Fruit fly (Drosophila melanogaster): ENCODE measurements around the gene CG12880.

Gene CG12880

DNA sequence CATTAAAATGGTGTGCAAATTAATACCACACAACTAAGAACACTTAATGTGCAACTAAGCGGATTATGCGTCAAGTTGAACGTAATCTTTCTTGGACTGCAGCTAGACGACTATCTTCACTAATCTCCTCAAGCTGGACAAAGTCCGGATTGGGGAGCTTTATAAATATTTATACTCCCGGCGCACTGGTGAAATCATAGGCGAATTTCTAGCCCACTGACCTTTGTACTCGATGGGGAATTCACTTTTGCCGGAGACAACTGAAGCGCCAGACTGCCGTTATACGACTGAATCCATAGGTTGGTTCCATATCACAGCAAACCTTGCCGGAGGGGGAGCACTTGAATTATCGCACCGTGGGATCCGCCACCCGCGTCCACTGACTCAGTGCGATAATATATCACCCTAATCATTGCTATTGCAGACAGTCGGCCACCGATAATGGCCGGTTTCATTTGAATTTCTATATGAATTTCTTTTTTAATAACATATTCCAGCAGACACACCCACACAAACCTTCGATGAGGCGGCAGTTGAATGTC, 20.3 kb downstream of the CG12880 start:
- peak; percentile 45 for TF ChIP-seq CG16779 (tag; optimal IDR thresholded peaks at IDR 0.05)
- peak; percentile 46 to 59 for TF ChIP-seq ss (GFP tag; optimal IDR thresholded peaks at IDR 0.05)
- TF ChIP-seq CG6808 (GFP tag; optimal IDR thresholded peaks at IDR 0.05), result peak; percentile 19
- TF ChIP-seq svp (GFP tag), result peak; percentile 89
- TF ChIP-seq vri (GFP tag; optimal IDR thresholded peaks at IDR 0.05), result peak; percentile 89
- TF ChIP-seq CG6276 (GFP tag; optimal IDR thresholded peaks at IDR 0.05), result peak; percentile 76
- TF ChIP-seq Hr38 (GFP tag; optimal IDR thresholded peaks at IDR 0.05), result no peak
- TF ChIP-seq CG8632 (GFP tag; optimal IDR thresholded peaks at IDR 0.05), result no peak
- peak; percentile 38 for TF ChIP-seq CG9139 (GFP tag; optimal IDR thresholded peaks at IDR 0.05)
- no peak for TF ChIP-seq CG7368 (GFP tag; optimal IDR thresholded peaks at IDR 0.05)
- peak; percentile 21; the same call in 1 of the 3 replicates for TF ChIP-seq CG8119 (GFP tag; IDR thresholded peaks at IDR 0.05)
- TF ChIP-seq Sox14 (GFP tag; optimal IDR thresholded peaks at IDR 0.05), result no peak
- peak; percentile 10 for TF ChIP-seq CG6854 (GFP tag; optimal IDR thresholded peaks at IDR 0.05)
- peak; percentile 17 for TF ChIP-seq Eip78C (GFP tag)
- TF ChIP-seq CG31627 (GFP tag; optimal IDR thresholded peaks at IDR 0.05), result no peak

DNA sequence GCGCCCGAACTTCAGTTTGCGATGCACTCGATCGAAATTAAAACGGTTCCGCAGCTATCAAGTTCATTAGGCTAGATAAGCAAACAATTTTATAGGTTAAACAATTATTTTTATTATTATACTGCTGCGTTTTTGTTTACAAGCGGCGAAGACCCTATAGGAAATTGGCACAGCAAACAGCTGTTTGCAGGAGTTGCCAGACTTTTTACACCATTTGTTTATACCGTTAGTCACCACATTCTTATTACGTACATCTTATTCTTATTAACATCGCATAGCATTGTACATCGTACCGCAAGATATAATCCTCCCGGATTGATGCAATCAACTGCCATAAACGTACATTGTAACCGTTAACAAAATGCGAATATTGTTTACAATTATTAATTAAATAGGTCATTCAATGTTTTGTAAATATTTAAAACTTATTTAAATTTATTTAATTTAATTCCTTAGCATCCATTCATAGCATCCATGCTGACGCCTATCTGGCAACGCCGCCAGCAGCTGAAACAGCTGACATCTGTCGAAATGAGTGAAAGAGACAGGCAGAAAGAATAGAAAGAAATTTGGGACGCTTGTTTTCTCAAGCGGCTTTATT, 20.9 kb downstream of the CG12880 start, which contains the start of the genes CROT and CG12877:
TSS of gene CROT (minus strand) at position 171 of the 601 bp plus-strand sequence.
TSS of gene CG12877 (plus strand) at position 520 of the 601 bp plus-strand sequence.
- TF ChIP-seq salr (GFP tag; optimal IDR thresholded peaks at IDR 0.05) (peak; percentile 70 to 78), fkh (GFP tag; optimal IDR thresholded peaks at IDR 0.05) (peak; percentile 96), ss (GFP tag; optimal IDR thresholded peaks at IDR 0.05) (peak in 1 of 2 experiments; percentile 46), CG34406 (GFP tag; optimal IDR thresholded peaks at IDR 0.05) (peak; percentile 82), CG15336 (GFP tag; IDR thresholded peaks at IDR 0.05) (peak; percentile 66), OdsH (GFP tag; optimal IDR thresholded peaks at IDR 0.05) (no peak), achi (GFP tag; optimal IDR thresholded peaks at IDR 0.05) (peak; percentile 81), lz (GFP tag; optimal IDR thresholded peaks at IDR 0.05) (peak; percentile 77), Sox14 (GFP tag; optimal IDR thresholded peaks at IDR 0.05) (peak; percentile 75), CG6163 (GFP tag; IDR thresholded peaks at IDR 0.05) (peak; percentile 72), spab (GFP tag; optimal IDR thresholded peaks at IDR 0.05) (peak; percentile 44), cyc (GFP tag; optimal IDR thresholded peaks at IDR 0.05) (peak; percentile 71), CG8319 (GFP tag; optimal IDR thresholded peaks at IDR 0.05) (peak; percentile 62), CG6276 (GFP tag; optimal IDR thresholded peaks at IDR 0.05) (no peak), CG11762 (GFP tag; optimal IDR thresholded peaks at IDR 0.05; ENCODE audit: insufficient read depth) (peak; percentile 51), Ets96B (tag; optimal IDR thresholded peaks at IDR 0.05) (peak; percentile 70), Ets21C (GFP tag; optimal IDR thresholded peaks at IDR 0.05) (no peak), vri (GFP tag; optimal IDR thresholded peaks at IDR 0.05) (peak; percentile 5), CG3919 (GFP tag; optimal IDR thresholded peaks at IDR 0.05) (peak; percentile 72), Hr38 (GFP tag; optimal IDR thresholded peaks at IDR 0.05) (no peak), pdm3 (GFP tag; optimal IDR thresholded peaks at IDR 0.05) (peak; percentile 84), CG16779 (tag; optimal IDR thresholded peaks at IDR 0.05) (no peak), Sox15 (GFP tag; optimal IDR thresholded peaks at IDR 0.05) (peak; percentile 82), acj6 (GFP tag; optimal IDR thresholded peaks at IDR 0.05) (peak; percentile 85), Sox102F (GFP tag; optimal IDR thresholded peaks at IDR 0.05) (peak; percentile 75), CG10631 (GFP tag; optimal IDR thresholded peaks at IDR 0.05) (peak; percentile 93), Hr39 (GFP tag; optimal IDR thresholded peaks at IDR 0.05) (peak; percentile 70), CG4318 (GFP tag; optimal IDR thresholded peaks at IDR 0.05) (no peak), CG32006 (GFP tag; optimal IDR thresholded peaks at IDR 0.05) (peak; percentile 85), CG3032 (tag; optimal IDR thresholded peaks at IDR 0.05) (peak; percentile 82), topi (GFP tag; optimal IDR thresholded peaks at IDR 0.05) (peak; percentile 54), Met (GFP tag; optimal IDR thresholded peaks at IDR 0.05) (peak; percentile 77), CG8119 (GFP tag; IDR thresholded peaks at IDR 0.05) (peak; percentile 57), CG1621 (tag; optimal IDR thresholded peaks at IDR 0.05) (peak; percentile 64), CG31627 (GFP tag; optimal IDR thresholded peaks at IDR 0.05) (peak; percentile 75), Smox (GFP tag; optimal IDR thresholded peaks at IDR 0.05) (peak; percentile 75), Eip75B (GFP tag; optimal IDR thresholded peaks at IDR 0.05) (peak; percentile 70), CG7368 (GFP tag; optimal IDR thresholded peaks at IDR 0.05) (peak; percentile 69), CG11294 (GFP tag; IDR thresholded peaks at IDR 0.05) (peak; percentile 78; the same call in 1 of the 2 replicates), dac (GFP tag; optimal IDR thresholded peaks at IDR 0.05) (peak; percentile 54), CG9139 (GFP tag; optimal IDR thresholded peaks at IDR 0.05) (no peak), Lpt (GFP tag; optimal IDR thresholded peaks at IDR 0.05) (peak; percentile 59), fd85E (GFP tag; optimal IDR thresholded peaks at IDR 0.05) (peak; percentile 19)
